Worm (Caenorhabditis elegans) whole organism, L3 larva: Measurements from ENCODE around the gene vglu-3.

ENCODE experiments used
- egl-27 ChIP-seq: sonication (generic microtip); optimal IDR thresholded peaks from 4 replicates; lab custom pipeline; 2017; ENCODE audit warnings: missing biosample characterization, missing genetic modification reagents, missing genetic modification characterization
- jun-1 ChIP-seq: fragments of 150-350 bp; optimal IDR thresholded peaks from 2 replicates; lab custom pipeline; 2014; ENCODE audit warnings: missing biosample characterization, missing genetic modification reagents, missing genetic modification characterization

DNA sequence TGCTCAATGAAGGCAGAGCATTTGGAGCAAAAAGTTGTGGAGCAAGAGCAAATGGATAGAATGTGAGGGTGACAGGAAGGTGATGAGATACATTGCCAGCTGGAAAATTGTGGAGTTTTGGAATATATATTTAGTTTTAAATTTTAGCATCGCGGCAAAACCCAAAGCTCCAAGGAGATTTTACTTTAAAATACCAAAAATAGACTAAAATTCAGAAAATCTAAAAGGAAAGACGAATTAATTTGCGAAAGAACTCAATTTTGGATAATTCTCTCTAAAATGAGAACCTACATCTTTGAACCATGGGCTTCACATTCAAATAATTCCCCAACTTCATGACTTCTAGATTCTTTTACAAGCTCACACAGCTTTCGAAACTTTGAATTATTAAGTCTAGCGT is 32.4 kb downstream of the vglu-3 start, which contains the start of gene T07C4.12:
- TF ChIP-seq egl-27 (tag; lab: Kevin White, UChicago) (no peak), jun-1 (tag; lab: Kevin White, UChicago) (no peak)
